Fruit fly (Drosophila melanogaster): Measurements from ENCODE around the gene crp.

- peak; percentile 16 for TF ChIP-seq CG7987 (GFP tag; optimal IDR thresholded peaks at IDR 0.05)
- TF ChIP-seq Ets97D (GFP tag; optimal IDR thresholded peaks at IDR 0.05): no peak
- no peak for TF ChIP-seq ab (GFP tag; optimal IDR thresholded peaks at IDR 0.05)
- no peak for TF ChIP-seq mld (GFP tag; IDR thresholded peaks at IDR 0.05; ENCODE audit: partially characterized antibody)
- TF ChIP-seq lola (GFP tag; optimal IDR thresholded peaks at IDR 0.05): no peak
- no peak for TF ChIP-seq CTCF (GFP tag; optimal IDR thresholded peaks at IDR 0.05)
- TF ChIP-seq CG2120 (GFP tag; optimal IDR thresholded peaks at IDR 0.05): no peak
- TF ChIP-seq gsb (GFP tag; IDR thresholded peaks at IDR 0.05): no peak
Observed at dm6 chr2L:16324833-16325232, 37.3 kb upstream of the crp start.

All from whole organism, embryonic.